In genomic region chr3R:4973762-4974369, dm6 we compare ENCODE assay signal across 4 fruit fly cellular contexts.
TF ChIP-seq lines count a peak whose summit lies in the region.

No protein-coding gene starts in this region.

- no peak for TF ChIP-seq CTCF in whole organism, embryonic (GFP tag; optimal IDR thresholded peaks at IDR 0.05; lab: Kevin White, UChicago)

TF ChIP-seq in whole organism, embryonic, 481 proteins besides CTCF, POLR2A, EP300 and RAD21 (continues in another document):
- peak; percentile 47 for TF ChIP-seq CG18262 (tag; optimal IDR thresholded peaks at IDR 0.05; lab: Kevin White, UChicago)
- TF ChIP-seq E2f2 (GFP tag; IDR thresholded peaks at IDR 0.05; lab: Robert Waterston, UW) = 0 out of 2 replicates have a peak, but pooled peaks have one; percentile 7
- TF ChIP-seq ara (GFP tag; IDR thresholded peaks at IDR 0.05; lab: Robert Waterston, UW) = peak; percentile 28; the same call in 1 of the 2 replicates
- TF ChIP-seq CG18619 (GFP tag; optimal IDR thresholded peaks at IDR 0.05; lab: Kevin White, UChicago) = no peak
- TF ChIP-seq CG2202 (tag; optimal IDR thresholded peaks at IDR 0.05; lab: Kevin White, UChicago) = no peak
- no peak for TF ChIP-seq CG4820 (GFP tag; optimal IDR thresholded peaks at IDR 0.05; lab: Kevin White, UChicago)
- 0 out of 2 replicates have a peak, but pooled peaks have one; percentile 26 for TF ChIP-seq chm (GFP tag; IDR thresholded peaks at IDR 0.05; lab: Robert Waterston, UW)
- TF ChIP-seq CG31365 (tag; optimal IDR thresholded peaks at IDR 0.05; lab: Kevin White, UChicago) = no peak
- TF ChIP-seq Rfx (GFP tag; IDR thresholded peaks at IDR 0.05; lab: Robert Waterston, UW) = no peak
- TF ChIP-seq Sin3A (optimal IDR thresholded peaks at IDR 0.05; lab: Kevin White, UChicago) = no peak
- peak; percentile 5 for TF ChIP-seq CG14710 (tag; optimal IDR thresholded peaks at IDR 0.05; lab: Kevin White, UChicago)
- TF ChIP-seq phol (tag; optimal IDR thresholded peaks at IDR 0.05; lab: Kevin White, UChicago) = peak; percentile 39
- peak; percentile 0 for TF ChIP-seq CG8359 (GFP tag; optimal IDR thresholded peaks at IDR 0.05; lab: Kevin White, UChicago; ENCODE audit: borderline replicate concordance)
- TF ChIP-seq Gug (GFP tag; IDR thresholded peaks at IDR 0.05; lab: Robert Waterston, UW) = no peak
- TF ChIP-seq CG1024 (GFP tag; IDR thresholded peaks at IDR 0.05; lab: Robert Waterston, UW) = no peak
- TF ChIP-seq gt (GFP tag; IDR thresholded peaks at IDR 0.05; lab: Robert Waterston, UW) = no peak
- TF ChIP-seq CG31441 (GFP tag; IDR thresholded peaks at IDR 0.05; lab: Robert Waterston, UW) = 0 out of 2 replicates have a peak, but pooled peaks have one; percentile 11
- no peak for TF ChIP-seq Lhr (GFP tag; optimal IDR thresholded peaks at IDR 0.05; lab: Kevin White, UChicago)
- no peak for TF ChIP-seq Six4 (GFP tag; optimal IDR thresholded peaks at IDR 0.05; lab: Kevin White, UChicago)
- peak; percentile 85 for TF ChIP-seq twi (tag; optimal IDR thresholded peaks at IDR 0.05; lab: Kevin White, UChicago)
- TF ChIP-seq Xrp1 (GFP tag; IDR thresholded peaks at IDR 0.05; lab: Robert Waterston, UW) = 0 out of 2 replicates have a peak, but pooled peaks have one; percentile 4
- TF ChIP-seq bsh (GFP tag; optimal IDR thresholded peaks at IDR 0.05; lab: Kevin White, UChicago) = peak in 1 of 2 experiments; percentile 25

TF ChIP-seq in whole organism, prepupa, 60 proteins besides CTCF, POLR2A, EP300 and RAD21 (continues in another document):
- TF ChIP-seq Hr4 (GFP tag; optimal IDR thresholded peaks at IDR 0.05; lab: Kevin White, UChicago) (peak; percentile 53), CG16779 (tag; optimal IDR thresholded peaks at IDR 0.05; lab: Kevin White, UChicago) (no peak), salr (GFP tag; optimal IDR thresholded peaks at IDR 0.05; lab: Kevin White, UChicago) (peak in 1 of 2 experiments; percentile 47), OdsH (GFP tag; optimal IDR thresholded peaks at IDR 0.05; lab: Kevin White, UChicago) (no peak), acj6 (GFP tag; optimal IDR thresholded peaks at IDR 0.05; lab: Kevin White, UChicago) (peak; percentile 39), Smox (GFP tag; optimal IDR thresholded peaks at IDR 0.05; lab: Kevin White, UChicago) (no peak), Hr38 (GFP tag; optimal IDR thresholded peaks at IDR 0.05; lab: Kevin White, UChicago) (no peak), CG6163 (GFP tag; IDR thresholded peaks at IDR 0.05; lab: Robert Waterston, UW) (0 out of 3 replicates have a peak, but pooled peaks have one; percentile 38), Ets96B (tag; optimal IDR thresholded peaks at IDR 0.05; lab: Kevin White, UChicago) (peak; percentile 24), dsx (GFP tag; optimal IDR thresholded peaks at IDR 0.05; lab: Kevin White, UChicago; ENCODE audit: poor library complexity, severe bottlenecking) (peak; percentile 65), CG8119 (GFP tag; IDR thresholded peaks at IDR 0.05; lab: Robert Waterston, UW) (0 out of 3 replicates have a peak, but pooled peaks have one; percentile 37), CG10669 (GFP tag; optimal IDR thresholded peaks at IDR 0.05; lab: Kevin White, UChicago) (peak; percentile 19), fd85E (GFP tag; optimal IDR thresholded peaks at IDR 0.05; lab: Kevin White, UChicago) (no peak), CG31627 (GFP tag; optimal IDR thresholded peaks at IDR 0.05; lab: Kevin White, UChicago) (no peak), vri (GFP tag; optimal IDR thresholded peaks at IDR 0.05; lab: Kevin White, UChicago) (no peak), dac (GFP tag; optimal IDR thresholded peaks at IDR 0.05; lab: Kevin White, UChicago) (no peak), CG8319 (GFP tag; optimal IDR thresholded peaks at IDR 0.05; lab: Kevin White, UChicago) (no peak), CG34406 (GFP tag; optimal IDR thresholded peaks at IDR 0.05; lab: Kevin White, UChicago) (no peak), pdm3 (GFP tag; optimal IDR thresholded peaks at IDR 0.05; lab: Kevin White, UChicago) (peak; percentile 16), net (GFP tag; optimal IDR thresholded peaks at IDR 0.05; lab: Kevin White, UChicago) (peak; percentile 26), cyc (GFP tag; optimal IDR thresholded peaks at IDR 0.05; lab: Kevin White, UChicago) (no peak), CG15336 (GFP tag; IDR thresholded peaks at IDR 0.05; lab: Robert Waterston, UW) (0 out of 2 replicates have a peak, but pooled peaks have one; percentile 6), CG11902 (GFP tag; optimal IDR thresholded peaks at IDR 0.05; lab: Kevin White, UChicago) (no peak)

TF ChIP-seq in whole organism, pupa, 21 proteins besides CTCF, POLR2A, EP300 and RAD21:
- TF ChIP-seq Pif1A (GFP tag; optimal IDR thresholded peaks at IDR 0.05; lab: Kevin White, UChicago) (peak; percentile 42), EcR (GFP tag; optimal IDR thresholded peaks at IDR 0.05; lab: Kevin White, UChicago) (no peak), CG8159 (tag; optimal IDR thresholded peaks at IDR 0.05; lab: Kevin White, UChicago) (peak; percentile 50), CG13204 (GFP tag; optimal IDR thresholded peaks at IDR 0.05; lab: Kevin White, UChicago) (peak; percentile 45), CG8301 (tag; optimal IDR thresholded peaks at IDR 0.05; lab: Kevin White, UChicago) (peak; percentile 29), CG12605 (GFP tag; IDR thresholded peaks at IDR 0.05; lab: Robert Waterston, UW) (no peak), D1 (tag; optimal IDR thresholded peaks at IDR 0.05; lab: Kevin White, UChicago) (no peak), Ets98B (GFP tag; IDR thresholded peaks at IDR 0.05; lab: Robert Waterston, UW) (peak; percentile 18; the same call in 1 of the 2 replicates), Pif1B (GFP tag; optimal IDR thresholded peaks at IDR 0.05; lab: Kevin White, UChicago) (peak; percentile 34), rn (GFP tag; IDR thresholded peaks at IDR 0.05; lab: Robert Waterston, UW) (no peak), Snoo (tag; optimal IDR thresholded peaks at IDR 0.05; lab: Kevin White, UChicago) (no peak), fd96Ca (GFP tag; IDR thresholded peaks at IDR 0.05; lab: Robert Waterston, UW) (no peak), CG14655 (GFP tag; optimal IDR thresholded peaks at IDR 0.05; lab: Kevin White, UChicago) (peak; percentile 34), gl (tag; optimal IDR thresholded peaks at IDR 0.05; lab: Kevin White, UChicago) (no peak), CG32121 (GFP tag; IDR thresholded peaks at IDR 0.05; lab: Robert Waterston, UW) (no peak), CG34367 (tag; optimal IDR thresholded peaks at IDR 0.05; lab: Kevin White, UChicago) (peak; percentile 14), CG17806 (tag; optimal IDR thresholded peaks at IDR 0.05; lab: Kevin White, UChicago) (peak; percentile 2), CG4496 (GFP tag; IDR thresholded peaks at IDR 0.05; lab: Robert Waterston, UW) (no peak), CG10348 (GFP tag; IDR thresholded peaks at IDR 0.05; lab: Robert Waterston, UW) (no peak), CG9948 (tag; optimal IDR thresholded peaks at IDR 0.05; lab: Kevin White, UChicago) (peak; percentile 38), CG15710 (tag; optimal IDR thresholded peaks at IDR 0.05; lab: Kevin White, UChicago) (peak; percentile 24)

TF ChIP-seq in whole organism, wandering third instar larva, 38 proteins besides CTCF, POLR2A, EP300 and RAD21:
- TF ChIP-seq CG32264 (GFP tag; optimal IDR thresholded peaks at IDR 0.05; lab: Kevin White, UChicago) (no peak), Mio (GFP tag; optimal IDR thresholded peaks at IDR 0.05; lab: Kevin White, UChicago) (no peak), foxo (GFP tag; optimal IDR thresholded peaks at IDR 0.05; lab: Kevin White, UChicago) (no peak), CrebA (GFP tag; optimal IDR thresholded peaks at IDR 0.05; lab: Kevin White, UChicago; ENCODE audit: borderline replicate concordance) (no peak), fru (GFP tag; optimal IDR thresholded peaks at IDR 0.05; lab: Kevin White, UChicago) (peak; percentile 10), Vsx2 (GFP tag; optimal IDR thresholded peaks at IDR 0.05; lab: Kevin White, UChicago; ENCODE audit: partially characterized antibody) (no peak)
TF ChIP-seq in whole organism, wandering third instar larva: peak in this region for 1.
